Fruit fly (Drosophila melanogaster) whole organism, adult: ENCODE data around the gene CG16713.
A peak's percentile ranks its signal among the peaks of the same experiment; 100 is the strongest.

Source experiments
- CG11617 ChIP-seq: fragments of 200-800 bp; sonication (Bioruptor generic); optimal IDR thresholded peaks from 2 replicates; lab custom pipeline; 2017; ENCODE audit warnings: mild to moderate bottlenecking, missing biosample characterization, missing genetic modification reagents, missing genetic modification characterization
- CG12768 ChIP-seq: fragments of 200-800 bp; sonication (Bioruptor generic); optimal IDR thresholded peaks from 2 replicates; lab custom pipeline; 2017; ENCODE audit warnings: missing biosample characterization, missing genetic modification characterization, mild to moderate bottlenecking, moderate library complexity, missing genetic modification reagents
- CG14711 ChIP-seq: fragments of 200-800 bp; sonication (Bioruptor generic); optimal IDR thresholded peaks from 2 replicates; lab custom pipeline; 2018; ENCODE audit warnings: missing biosample characterization, mild to moderate bottlenecking, missing genetic modification characterization, moderate library complexity
- CG1620 ChIP-seq: fragments of 200-800 bp; sonication (Bioruptor generic); optimal IDR thresholded peaks from 2 replicates; lab custom pipeline; 2016; ENCODE audit warnings: missing biosample characterization, missing genetic modification characterization
- CG33017 ChIP-seq: fragments of 200-800 bp; sonication (Bioruptor generic); optimal IDR thresholded peaks from 2 replicates; lab custom pipeline; 2018; ENCODE audit warnings: missing biosample characterization, mild to moderate bottlenecking, missing genetic modification characterization, moderate library complexity
- CG5204 ChIP-seq: fragments of 200-800 bp; sonication (Bioruptor generic); optimal IDR thresholded peaks from 2 replicates; lab custom pipeline; 2016; ENCODE audit warnings: missing biosample characterization, missing genetic modification characterization
- CG7045 ChIP-seq: fragments of 200-800 bp; sonication (Bioruptor generic); optimal IDR thresholded peaks from 2 replicates; lab custom pipeline; 2017; ENCODE audit warnings: missing biosample characterization, mild to moderate bottlenecking, missing genetic modification characterization
- CG7101 ChIP-seq: fragments of 200-800 bp; sonication (Bioruptor generic); optimal IDR thresholded peaks from 2 replicates; lab custom pipeline; 2018; ENCODE audit warnings: missing biosample characterization, mild to moderate bottlenecking, missing genetic modification characterization, moderate library complexity
- Clk ChIP-seq: fragments of 200-800 bp; sonication (Bioruptor generic); optimal IDR thresholded peaks from 2 replicates; lab custom pipeline; 2017; ENCODE audit warnings: missing biosample characterization, missing genetic modification characterization
- Crg-1 ChIP-seq: fragments of 200-800 bp; sonication (Bioruptor generic); optimal IDR thresholded peaks from 2 replicates; lab custom pipeline; 2016; ENCODE audit warnings: missing biosample characterization, missing genetic modification characterization
- Hr96 ChIP-seq: fragments of 200-800 bp; sonication (Bioruptor generic); optimal IDR thresholded peaks from 2 replicates; lab custom pipeline; 2016; ENCODE audit warnings: missing biosample characterization, missing genetic modification characterization
- Mnt ChIP-seq: fragments of 200-800 bp; sonication (Bioruptor generic); optimal IDR thresholded peaks from 2 replicates; lab custom pipeline; 2016; ENCODE audit warnings: missing biosample characterization, mild to moderate bottlenecking, missing genetic modification characterization
- bab1 ChIP-seq: fragments of 200-800 bp; sonication (Bioruptor generic); optimal IDR thresholded peaks from 3 replicates; lab custom pipeline; 2019; ENCODE audit warnings: missing biosample characterization, mild to moderate bottlenecking, missing genetic modification characterization, moderate library complexity
- cic ChIP-seq: fragments of 200-800 bp; sonication (Bioruptor generic); optimal IDR thresholded peaks from 2 replicates; lab custom pipeline; 2017; ENCODE audit warnings: missing biosample characterization, mild to moderate bottlenecking, missing genetic modification characterization, moderate library complexity
- cnc ChIP-seq, 2 experiments: fragments of >200 bp; optimal IDR thresholded peaks; 2 replicates each; lab custom pipeline; 2017
- kay ChIP-seq: fragments of 200-800 bp; sonication (Bioruptor generic); peaks from one replicate; lab custom pipeline; 2016; ENCODE audit warnings: missing biosample characterization, missing genetic modification characterization, borderline replicate concordance
- ovo ChIP-seq: fragments of 200-800 bp; sonication (Bioruptor generic); optimal IDR thresholded peaks from 2 replicates; lab custom pipeline; 2016; ENCODE audit warnings: missing biosample characterization, missing genetic modification characterization
- pad ChIP-seq: fragments of 200-800 bp; sonication (Bioruptor generic); optimal IDR thresholded peaks from 3 replicates; lab custom pipeline; 2017; ENCODE audit warnings: missing biosample characterization, missing genetic modification characterization, mild to moderate bottlenecking, moderate library complexity, missing genetic modification reagents
- tj ChIP-seq: fragments of 200-800 bp; sonication (Bioruptor generic); optimal IDR thresholded peaks from 3 replicates; lab custom pipeline; 2017; ENCODE audit warnings: missing biosample characterization, mild to moderate bottlenecking, missing genetic modification characterization, moderate library complexity
- toe ChIP-seq: fragments of 200-800 bp; sonication (Bioruptor generic); optimal IDR thresholded peaks from 2 replicates; lab custom pipeline; 2016; ENCODE audit warnings: missing biosample characterization, missing genetic modification characterization

The CG16713 gene

DNA sequence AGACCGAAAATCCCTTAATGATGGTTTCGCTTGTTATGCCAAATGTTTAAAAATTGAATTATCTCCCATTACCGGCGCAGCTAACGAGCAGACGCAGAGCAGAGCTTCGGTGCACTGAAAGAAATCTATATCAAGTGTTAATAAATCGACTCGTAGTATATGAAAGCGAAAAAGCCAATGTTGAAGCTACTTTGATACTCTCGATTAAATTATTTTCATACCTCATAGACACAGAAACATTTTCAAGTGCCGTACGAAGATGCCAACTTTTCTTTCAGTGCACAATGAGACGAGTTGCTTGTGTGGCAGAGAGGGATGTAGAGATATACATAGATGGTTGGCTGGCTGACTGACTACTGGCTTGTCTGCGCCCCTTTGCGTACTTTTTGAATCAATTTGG lies 19.4 kb downstream of the CG16713 start:
- TF ChIP-seq Hr96 (GFP tag; lab: Kevin White, UChicago) (no peak), CG12768 (GFP tag; lab: Kevin White, UChicago) (no peak), Clk (GFP tag; lab: Kevin White, UChicago) (no peak), cic (GFP tag; lab: Kevin White, UChicago) (no peak), CG7045 (GFP tag; lab: Kevin White, UChicago) (no peak), CG33017 (tag; lab: Kevin White, UChicago) (no peak), kay (GFP tag; lab: Kevin White, UChicago) (no peak), ovo (GFP tag; lab: Kevin White, UChicago) (no peak), CG11617 (GFP tag; lab: Kevin White, UChicago) (no peak), Mnt (GFP tag; lab: Kevin White, UChicago) (no peak), Crg-1 (no peak), CG5204 (no peak), toe (GFP tag; lab: Kevin White, UChicago) (no peak), pad (no peak), bab1 (GFP tag; lab: Kevin White, UChicago) (no peak), CG7101 (tag; lab: Kevin White, UChicago) (no peak), CG14711 (tag; lab: Kevin White, UChicago) (no peak), cnc (optimal IDR thresholded peaks at IDR 0.05; lab: Kevin White, UChicago) (no peak), CG1620 (GFP tag; lab: Kevin White, UChicago) (no peak)

- TF ChIP-seq CG7101 (tag; lab: Kevin White, UChicago): no peak
- no peak for TF ChIP-seq Mnt (GFP tag; lab: Kevin White, UChicago)
- TF ChIP-seq cnc (optimal IDR thresholded peaks at IDR 0.05; lab: Kevin White, UChicago): no peak
These were observed 24.7 kb downstream of the CG16713 start, which contains the start of gene Sfp24Bc for dm6 chr2L:3670481-3670880. Sfp24Bc (minus strand) TSS chr2L:3670581.

- TF ChIP-seq CG7045 (GFP tag; lab: Kevin White, UChicago): no peak
- no peak for TF ChIP-seq Crg-1
- no peak for TF ChIP-seq kay (GFP tag; lab: Kevin White, UChicago)
- no peak for TF ChIP-seq CG11617 (GFP tag; lab: Kevin White, UChicago)
- TF ChIP-seq toe (GFP tag; lab: Kevin White, UChicago): no peak
- TF ChIP-seq CG5204: no peak
- no peak for TF ChIP-seq CG12768 (GFP tag; lab: Kevin White, UChicago)
- TF ChIP-seq CG33017 (tag; lab: Kevin White, UChicago): no peak
- no peak for TF ChIP-seq bab1 (GFP tag; lab: Kevin White, UChicago)
- TF ChIP-seq Hr96 (GFP tag; lab: Kevin White, UChicago): no peak
- TF ChIP-seq CG1620 (GFP tag; lab: Kevin White, UChicago): no peak
- TF ChIP-seq cnc (optimal IDR thresholded peaks at IDR 0.05; lab: Kevin White, UChicago): no peak
- TF ChIP-seq Mnt (GFP tag; lab: Kevin White, UChicago): no peak
- no peak for TF ChIP-seq CG7101 (tag; lab: Kevin White, UChicago)
These were observed 25.5 kb downstream of the CG16713 start, which contains the start of gene Sfp24Bb for dm6 chr2L:3669675-3670074. Sfp24Bb (minus strand) TSS chr2L:3669775.

DNA sequence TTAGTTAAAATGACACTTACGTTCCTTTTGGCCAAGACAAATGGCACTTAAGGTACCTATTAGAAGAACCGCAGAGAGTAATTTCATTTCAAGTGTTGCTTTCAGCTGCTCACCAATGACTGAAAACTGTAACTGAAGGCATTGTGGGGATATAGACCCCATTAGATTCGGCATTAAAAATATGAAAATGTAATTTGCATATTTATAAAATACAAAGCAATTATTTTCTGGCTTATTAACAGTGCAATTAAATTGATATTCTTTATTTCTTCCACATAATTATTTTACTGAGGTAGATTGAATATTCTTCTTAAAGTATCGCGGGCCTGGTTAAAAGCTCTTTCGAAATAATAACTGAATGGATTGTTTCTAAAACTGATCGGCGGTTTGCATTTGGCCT lies 26.2 kb downstream of the CG16713 start, which contains the start of gene Sfp24Bd:
Sfp24Bd (minus strand) TSS at position 101 of the 400 bp plus-strand sequence.
- no peak for TF ChIP-seq pad
- TF ChIP-seq bab1 (GFP tag; lab: Kevin White, UChicago): no peak
- TF ChIP-seq Hr96 (GFP tag; lab: Kevin White, UChicago): no peak
- no peak for TF ChIP-seq Crg-1
- TF ChIP-seq CG7101 (tag; lab: Kevin White, UChicago): no peak
- no peak for TF ChIP-seq CG5204

DNA sequence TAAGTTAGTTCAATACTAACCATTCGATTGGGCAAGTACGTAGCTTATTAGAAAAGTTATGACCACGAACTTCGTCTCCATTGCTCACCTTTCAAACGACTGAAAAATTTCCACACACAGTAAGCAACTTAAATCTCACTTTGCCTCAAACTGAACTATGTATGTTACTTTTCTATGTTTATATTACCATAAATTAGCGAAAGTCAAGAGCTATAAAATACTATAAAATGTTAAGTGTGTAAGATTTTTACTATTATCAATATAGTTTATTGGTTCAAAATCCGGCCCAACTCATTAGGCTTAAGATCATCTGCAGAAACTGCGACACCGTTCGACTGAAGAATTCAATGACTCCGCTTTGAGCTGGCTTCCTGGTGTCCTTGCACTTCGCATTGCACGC lies 26.8 kb downstream of the CG16713 start, which contains the start of gene Sfp24Ba:
Sfp24Ba (minus strand) TSS at position 101 of the 400 bp plus-strand sequence.
- TF ChIP-seq CG12768 (GFP tag; lab: Kevin White, UChicago): no peak
- no peak for TF ChIP-seq CG7101 (tag; lab: Kevin White, UChicago)
- TF ChIP-seq Mnt (GFP tag; lab: Kevin White, UChicago): no peak
- TF ChIP-seq ovo (GFP tag; lab: Kevin White, UChicago): no peak
- no peak for TF ChIP-seq cic (GFP tag; lab: Kevin White, UChicago)
- no peak for TF ChIP-seq CG7045 (GFP tag; lab: Kevin White, UChicago)
- TF ChIP-seq bab1 (GFP tag; lab: Kevin White, UChicago): no peak
- TF ChIP-seq CG11617 (GFP tag; lab: Kevin White, UChicago): no peak
- no peak for TF ChIP-seq Clk (GFP tag; lab: Kevin White, UChicago)
- no peak for TF ChIP-seq cnc (optimal IDR thresholded peaks at IDR 0.05; lab: Kevin White, UChicago)
- no peak for TF ChIP-seq CG33017 (tag; lab: Kevin White, UChicago)
- no peak for TF ChIP-seq kay (GFP tag; lab: Kevin White, UChicago)
- no peak for TF ChIP-seq tj (GFP tag; lab: Kevin White, UChicago)
- TF ChIP-seq Hr96 (GFP tag; lab: Kevin White, UChicago): no peak
- TF ChIP-seq CG1620 (GFP tag; lab: Kevin White, UChicago): no peak
- TF ChIP-seq toe (GFP tag; lab: Kevin White, UChicago): no peak
- TF ChIP-seq CG5204: no peak
- no peak for TF ChIP-seq Crg-1
- no peak for TF ChIP-seq pad
- TF ChIP-seq CG14711 (tag; lab: Kevin White, UChicago): no peak

dm6 chr2L:3662307-3662795 lies 32.9 kb downstream of the CG16713 start, which contains the start of gene Drgx:
Drgx (plus strand) TSS chr2L:3662745.
- TF ChIP-seq pad (peak; percentile 97), Crg-1 (no peak), toe (GFP tag; lab: Kevin White, UChicago) (no peak), CG7101 (tag; lab: Kevin White, UChicago) (no peak), Mnt (GFP tag; lab: Kevin White, UChicago) (no peak), Hr96 (GFP tag; lab: Kevin White, UChicago) (no peak), ovo (GFP tag; lab: Kevin White, UChicago) (peak; percentile 46)
